Fruit fly (Drosophila melanogaster) whole organism, embryonic: Measurements from ENCODE around the gene fzo.
A peak's percentile ranks its signal among the peaks of the same experiment; 100 is the strongest.

ENCODE experiments used
- Atf6 ChIP-seq: fragments of 200-800 bp; sonication (Bioruptor generic); IDR thresholded peaks from 2 replicates; pipeline ENCODE4 v1.3.6; 2022; ENCODE audit warnings: missing biosample characterization, missing genetic modification characterization
- C15 ChIP-seq: fragments of 200-800 bp; sonication (Bioruptor generic); IDR thresholded peaks from 3 replicates; pipeline ENCODE4 v1.3.6; 2022; ENCODE audit warnings: missing biosample characterization, missing genetic modification characterization
- CG11247 ChIP-seq: fragments of 200-800 bp; sonication (Bioruptor generic); IDR thresholded peaks from 2 replicates; pipeline ENCODE4 v1.3.6; 2022; ENCODE audit warnings: missing biosample characterization, missing genetic modification characterization
- CG12219 ChIP-seq: fragments of 200-800 bp; sonication (Bioruptor generic); optimal IDR thresholded peaks from 3 replicates; lab custom pipeline; 2018; ENCODE audit warnings: missing biosample characterization, mild to moderate bottlenecking, missing genetic modification characterization
- CG15073 ChIP-seq: fragments of 200-800 bp; sonication (Bioruptor generic); optimal IDR thresholded peaks from 2 replicates; lab custom pipeline; 2016; ENCODE audit warnings: missing biosample characterization, missing genetic modification characterization
- CG1792 ChIP-seq: fragments of 200-800 bp; sonication (Bioruptor generic); optimal IDR thresholded peaks from 2 replicates; lab custom pipeline; 2016; ENCODE audit warnings: missing biosample characterization, missing genetic modification characterization
- CG18011 ChIP-seq: fragments of 200-800 bp; sonication (Bioruptor generic); optimal IDR thresholded peaks from 2 replicates; lab custom pipeline; 2017; ENCODE audit warnings: missing biosample characterization, missing genetic modification characterization, mild to moderate bottlenecking, moderate library complexity, missing genotype
- CG18476 ChIP-seq: fragments of 200-800 bp; sonication (Bioruptor generic); optimal IDR thresholded peaks from 2 replicates; lab custom pipeline; 2016; ENCODE audit warnings: missing biosample characterization, mild to moderate bottlenecking, missing genetic modification characterization
- CG2120 ChIP-seq: fragments of 200-800 bp; sonication (Bioruptor generic); optimal IDR thresholded peaks from 3 replicates; lab custom pipeline; 2016; ENCODE audit warnings: missing biosample characterization, missing genetic modification characterization
- CG2129 ChIP-seq: fragments of 200-800 bp; sonication (Bioruptor generic); IDR thresholded peaks from 2 replicates; pipeline ENCODE4 v1.3.6; 2022; ENCODE audit warnings: missing biosample characterization, missing genetic modification characterization; ENCODE audit not compliant: partially characterized antibody
- CG31224 ChIP-seq: fragments of 200-800 bp; sonication (Bioruptor generic); IDR thresholded peaks from 2 replicates; pipeline ENCODE4 v1.3.6; 2022; ENCODE audit warnings: missing biosample characterization, missing genetic modification characterization
- CG31365 ChIP-seq: fragments of 200-800 bp; sonication (Bioruptor generic); optimal IDR thresholded peaks from 2 replicates; lab custom pipeline; 2018; ENCODE audit warnings: missing biosample characterization, mild to moderate bottlenecking, missing genetic modification characterization
- CG3281 ChIP-seq: fragments of 200-800 bp; sonication (Bioruptor generic); optimal IDR thresholded peaks from 3 replicates; lab custom pipeline; 2017; ENCODE audit warnings: missing biosample characterization, mild to moderate bottlenecking, missing genetic modification characterization
- CG4360 ChIP-seq: fragments of 200-800 bp; sonication (Bioruptor generic); IDR thresholded peaks from 2 replicates; pipeline ENCODE4 v1.3.6; 2022; ENCODE audit warnings: missing biosample characterization, missing genetic modification characterization
- CG43689 ChIP-seq: fragments of 200-800 bp; sonication (Bioruptor generic); IDR thresholded peaks from 2 replicates; pipeline ENCODE4 v1.3.6; 2022; ENCODE audit warnings: missing biosample characterization, missing genetic modification characterization
- CG6272 ChIP-seq: fragments of 200-800 bp; sonication (Bioruptor generic); IDR thresholded peaks from 2 replicates; pipeline ENCODE4 v1.3.6; 2022; ENCODE audit warnings: missing biosample characterization, missing genetic modification characterization
- CG6854 ChIP-seq: fragments of 200-800 bp; sonication (Bioruptor generic); optimal IDR thresholded peaks from 3 replicates; lab custom pipeline; 2017; ENCODE audit warnings: missing biosample characterization, mild to moderate bottlenecking, missing genetic modification characterization
- CG7372 ChIP-seq: fragments of 200-800 bp; sonication (Bioruptor generic); IDR thresholded peaks from 2 replicates; pipeline ENCODE4 v1.3.6; 2022; ENCODE audit warnings: missing biosample characterization, missing genetic modification characterization
- CHES-1-like ChIP-seq: fragments of 200-800 bp; sonication (Bioruptor generic); optimal IDR thresholded peaks from 2 replicates; lab custom pipeline; 2016; ENCODE audit warnings: missing biosample characterization, missing genetic modification characterization
- CTCF ChIP-seq: fragments of 200-800 bp; sonication (Bioruptor generic); optimal IDR thresholded peaks from 2 replicates; lab custom pipeline; 2017; ENCODE audit warnings: missing biosample characterization, mild to moderate bottlenecking, missing genetic modification characterization, moderate library complexity
- Dip3 ChIP-seq: fragments of 200-800 bp; sonication (Bioruptor generic); optimal IDR thresholded peaks from 3 replicates; lab custom pipeline; 2016; ENCODE audit warnings: missing biosample characterization, missing genetic modification characterization
- Drgx ChIP-seq: fragments of 200-800 bp; sonication (Bioruptor generic); IDR thresholded peaks from 2 replicates; pipeline ENCODE4 v1.3.6; 2022; ENCODE audit warnings: missing biosample characterization, missing genetic modification characterization
- Elba2 ChIP-seq: fragments of 200-800 bp; sonication (Bioruptor generic); optimal IDR thresholded peaks from 3 replicates; lab custom pipeline; 2016; ENCODE audit warnings: missing biosample characterization, missing genetic modification characterization
- Fer2 ChIP-seq: fragments of 200-800 bp; sonication (Bioruptor generic); optimal IDR thresholded peaks from 2 replicates; lab custom pipeline; 2018; ENCODE audit warnings: missing biosample characterization, mild to moderate bottlenecking, missing genetic modification characterization, moderate library complexity
- HLH54F ChIP-seq: fragments of 200-800 bp; sonication (Bioruptor generic); optimal IDR thresholded peaks from 3 replicates; lab custom pipeline; 2016; ENCODE audit warnings: missing biosample characterization, missing genetic modification characterization
- Hey ChIP-seq: fragments of 200-800 bp; sonication (Bioruptor generic); optimal IDR thresholded peaks from 3 replicates; lab custom pipeline; 2018; ENCODE audit warnings: missing biosample characterization, mild to moderate bottlenecking, missing genetic modification characterization
- Hr51 ChIP-seq, 2 experiments: fragments of 200-800 bp; sonication (Bioruptor generic); optimal IDR thresholded peaks; 2 replicates in 1 of 2; 3 replicates in 1 of 2; lab custom pipeline; 2016 to 2018; ENCODE audit warnings: missing biosample characterization in 2 of 2, missing genetic modification characterization in 2 of 2, mild to moderate bottlenecking in 1 of 2, moderate library complexity in 1 of 2
- Scr ChIP-seq: fragments of 200-800 bp; sonication (Bioruptor generic); IDR thresholded peaks from 2 replicates; pipeline ENCODE4 v1.3.6; 2022; ENCODE audit warnings: missing biosample characterization, missing genetic modification characterization; ENCODE audit not compliant: partially characterized antibody
- Six4 ChIP-seq: fragments of 200-800 bp; sonication (Bioruptor generic); optimal IDR thresholded peaks from 2 replicates; lab custom pipeline; 2016; ENCODE audit warnings: missing biosample characterization, missing genetic modification characterization
- Sry-δ ChIP-seq: fragments of 200-800 bp; sonication (Bioruptor generic); optimal IDR thresholded peaks from 2 replicates; lab custom pipeline; 2016; ENCODE audit warnings: missing biosample characterization, missing genetic modification characterization
- Ssrp ChIP-seq: fragments of 200-800 bp; sonication (Bioruptor generic); optimal IDR thresholded peaks from 2 replicates; lab custom pipeline; 2018; ENCODE audit warnings: missing biosample characterization, mild to moderate bottlenecking, missing genetic modification characterization, moderate library complexity
- Taf1 ChIP-seq: fragments of 200-800 bp; sonication (Bioruptor generic); IDR thresholded peaks from 2 replicates; pipeline ENCODE4 v1.3.6; 2022; ENCODE audit warnings: missing biosample characterization, missing genetic modification characterization
- Xrp1 ChIP-seq: fragments of 200-800 bp; sonication (Bioruptor generic); IDR thresholded peaks from 2 replicates; pipeline ENCODE4 v1.3.6; 2022; ENCODE audit warnings: missing biosample characterization, missing genetic modification characterization
- ash1 ChIP-seq: fragments of 200-800 bp; sonication (Bioruptor generic); optimal IDR thresholded peaks from 2 replicates; lab custom pipeline; 2018; ENCODE audit warnings: missing biosample characterization, mild to moderate bottlenecking, missing genetic modification characterization
- br ChIP-seq: fragments of >200 bp; optimal IDR thresholded peaks from 2 replicates; lab custom pipeline; 2017
- dimm ChIP-seq: fragments of 200-800 bp; sonication (Bioruptor generic); IDR thresholded peaks from 2 replicates; pipeline ENCODE4 v1.3.6; 2022; ENCODE audit warnings: missing biosample characterization, missing genetic modification characterization
- dmrt11E ChIP-seq: fragments of 200-800 bp; sonication (Bioruptor generic); optimal IDR thresholded peaks from 3 replicates; lab custom pipeline; 2018; ENCODE audit warnings: missing biosample characterization, mild to moderate bottlenecking, missing genetic modification characterization, moderate library complexity
- hkb ChIP-seq, 2 experiments: fragments of 200-800 bp in 1 of 2; fragments of >200 bp in 1 of 2; sonication (Bioruptor generic) in 1 of 2; IDR thresholded peaks in 1 of 2; optimal IDR thresholded peaks in 1 of 2; 2 replicates each; pipeline versions ENCODE4 v1.3.6 to Lab custom; 2017 to 2022; ENCODE audit warnings: missing biosample characterization in 1 of 2, missing genetic modification characterization in 1 of 2
- knrl ChIP-seq: fragments of 200-800 bp; sonication (Bioruptor generic); IDR thresholded peaks from 3 replicates; pipeline ENCODE4 v1.3.6; 2022; ENCODE audit warnings: missing biosample characterization, missing genetic modification characterization; ENCODE audit not compliant: partially characterized antibody
- luna ChIP-seq: fragments of 200-800 bp; sonication (Bioruptor generic); optimal IDR thresholded peaks from 2 replicates; lab custom pipeline; 2016; ENCODE audit warnings: missing biosample characterization, missing genetic modification characterization
- nom ChIP-seq: fragments of 200-800 bp; sonication (Bioruptor generic); optimal IDR thresholded peaks from 2 replicates; lab custom pipeline; 2017; ENCODE audit warnings: missing biosample characterization, missing genetic modification characterization, mild to moderate bottlenecking, moderate library complexity, missing genetic modification reagents
- phol ChIP-seq: fragments of 200-800 bp; sonication (Bioruptor generic); optimal IDR thresholded peaks from 3 replicates; lab custom pipeline; 2018; ENCODE audit warnings: missing biosample characterization, mild to moderate bottlenecking, missing genetic modification characterization, moderate library complexity
- rib ChIP-seq: fragments of 200-800 bp; sonication (Bioruptor generic); IDR thresholded peaks from 2 replicates; pipeline ENCODE4 v1.3.6; 2022; ENCODE audit warnings: missing biosample characterization, missing genetic modification characterization
- schlank ChIP-seq: fragments of 200-800 bp; sonication (Bioruptor generic); optimal IDR thresholded peaks from 2 replicates; lab custom pipeline; 2018; ENCODE audit warnings: missing biosample characterization, mild to moderate bottlenecking, missing genetic modification characterization
- sd ChIP-seq: fragments of 200-800 bp; sonication (Bioruptor generic); optimal IDR thresholded peaks from 3 replicates; lab custom pipeline; 2018; ENCODE audit warnings: missing biosample characterization, mild to moderate bottlenecking, missing genetic modification characterization, moderate library complexity
- slbo ChIP-seq: fragments of 200-800 bp; sonication (Bioruptor generic); IDR thresholded peaks from 2 replicates; pipeline ENCODE4 v1.3.6; 2022; ENCODE audit warnings: missing biosample characterization, missing genetic modification characterization
- sob ChIP-seq: fragments of 200-800 bp; sonication (Bioruptor generic); IDR thresholded peaks from 2 replicates; pipeline ENCODE4 v1.3.6; 2022; ENCODE audit warnings: missing biosample characterization, missing genetic modification characterization
- sqz ChIP-seq: fragments of 200-800 bp; sonication (Bioruptor generic); optimal IDR thresholded peaks from 3 replicates; lab custom pipeline; 2018; ENCODE audit warnings: missing biosample characterization, mild to moderate bottlenecking, missing genetic modification characterization
- ssp ChIP-seq: fragments of 200-800 bp; sonication (Bioruptor generic); IDR thresholded peaks from 2 replicates; pipeline ENCODE4 v1.3.6; 2022; ENCODE audit warnings: missing biosample characterization, missing genetic modification characterization
- tin ChIP-seq: fragments of 200-800 bp; sonication (Bioruptor generic); optimal IDR thresholded peaks from 3 replicates; lab custom pipeline; 2016; ENCODE audit warnings: missing biosample characterization, missing genetic modification characterization
- usp ChIP-seq: fragments of >200 bp; optimal IDR thresholded peaks from 2 replicates; lab custom pipeline; 2017; ENCODE audit warnings: missing biosample characterization, missing genetic modification characterization

Gene fzo

DNA sequence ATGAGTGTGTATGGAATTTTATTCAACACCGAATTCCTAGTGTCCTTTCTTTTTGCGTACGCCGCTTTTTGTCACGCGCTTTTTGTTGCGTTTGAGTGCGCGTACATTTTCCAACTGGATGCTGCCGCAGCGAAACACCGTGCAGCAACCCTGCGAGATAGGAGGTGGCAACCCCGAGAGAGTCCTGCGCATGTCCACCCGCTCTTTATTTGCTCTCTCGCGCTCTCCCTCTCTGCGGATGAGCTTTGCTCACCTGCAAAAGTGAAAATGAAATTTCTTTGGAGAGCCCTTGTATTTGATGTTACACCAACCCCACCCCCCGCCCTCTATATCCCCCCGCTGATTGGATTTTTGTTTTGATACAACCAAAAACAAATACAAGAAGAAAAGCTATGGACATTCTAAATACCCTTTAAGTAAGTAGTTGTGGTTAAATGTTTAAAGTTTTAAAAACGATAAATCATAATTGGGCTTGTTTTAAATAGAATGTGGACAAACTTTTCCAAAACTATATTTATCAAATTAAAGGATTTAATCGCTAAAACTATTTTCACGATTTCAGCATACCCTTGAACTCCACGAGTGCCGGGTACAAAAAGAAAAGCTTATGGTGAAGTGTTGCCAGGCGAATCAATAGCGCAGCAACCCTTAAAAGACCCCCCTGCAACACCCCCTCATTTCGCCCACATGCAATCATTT lies 36.2 kb upstream of the fzo start (continued):
- peak; percentile 76 for TF ChIP-seq CG3281 (GFP tag; lab: Kevin White, UChicago)
- no peak for TF ChIP-seq Hey (tag; lab: Kevin White, UChicago)
- TF ChIP-seq sd (tag; lab: Kevin White, UChicago), result peak; percentile 24
- no peak for TF ChIP-seq ash1 (GFP tag; lab: Kevin White, UChicago)
- peak; percentile 76 for TF ChIP-seq phol (tag; lab: Kevin White, UChicago)
- TF ChIP-seq CG2120 (GFP tag; lab: Kevin White, UChicago), result peak; percentile 79
- TF ChIP-seq CG7372 (GFP tag; lab: Robert Waterston, UW), result peak; percentile 45; the same call in 1 of the 2 replicates
- peak; percentile 2 for TF ChIP-seq CG18476 (GFP tag; lab: Kevin White, UChicago)
- no peak for TF ChIP-seq dmrt11E (tag; lab: Kevin White, UChicago)
- TF ChIP-seq sqz (GFP tag; lab: Kevin White, UChicago), result peak; percentile 14
- TF ChIP-seq br (lab: Kevin White, UChicago), result no peak
- TF ChIP-seq usp (GFP tag; lab: Kevin White, UChicago), result no peak
- peak; percentile 42 for TF ChIP-seq Dip3 (GFP tag; lab: Kevin White, UChicago)
- no peak for TF ChIP-seq CG1792 (GFP tag; lab: Kevin White, UChicago)
- peak; percentile 78 for TF ChIP-seq Atf6
- TF ChIP-seq Six4 (GFP tag; lab: Kevin White, UChicago), result peak; percentile 28
- no peak for TF ChIP-seq Scr (GFP tag; lab: Robert Waterston, UW)
- no peak for TF ChIP-seq knrl (GFP tag; lab: Robert Waterston, UW)
- peak; percentile 20; the same call in 1 of the 2 replicates for TF ChIP-seq CG43689 (GFP tag; lab: Robert Waterston, UW)
- TF ChIP-seq CHES-1-like (GFP tag; lab: Kevin White, UChicago), result peak; percentile 30
- TF ChIP-seq rib (GFP tag; lab: Robert Waterston, UW), result no peak
- peak; percentile 64 for TF ChIP-seq CG6272
- TF ChIP-seq Drgx (GFP tag; lab: Robert Waterston, UW), result no peak
- TF ChIP-seq C15 (GFP tag; lab: Robert Waterston, UW), result no peak
- no peak for TF ChIP-seq CG2129 (GFP tag; lab: Robert Waterston, UW)
- TF ChIP-seq Ssrp (tag; lab: Kevin White, UChicago), result peak; percentile 24
- peak; percentile 49 for TF ChIP-seq ssp (GFP tag; lab: Robert Waterston, UW)
- TF ChIP-seq CG11247, result peak; percentile 72
- peak; percentile 77 for TF ChIP-seq slbo (GFP tag; lab: Robert Waterston, UW)
- TF ChIP-seq Xrp1, result peak; percentile 81
- peak; percentile 55 for TF ChIP-seq tin (GFP tag; lab: Kevin White, UChicago)
- TF ChIP-seq Hr51 (GFP tag; optimal IDR thresholded peaks at IDR 0.05; lab: Kevin White, UChicago), result peak; percentile 27 to 67
- TF ChIP-seq schlank, result peak; percentile 43
- TF ChIP-seq Fer2 (tag; lab: Kevin White, UChicago), result peak; percentile 30
- TF ChIP-seq Elba2 (GFP tag; lab: Kevin White, UChicago), result no peak
- no peak for TF ChIP-seq dimm
- TF ChIP-seq CTCF (GFP tag; lab: Kevin White, UChicago), result no peak
- TF ChIP-seq Taf1, result peak; percentile 37; the same call in 1 of the 2 replicates
- peak; percentile 19 for TF ChIP-seq CG12219 (GFP tag; lab: Kevin White, UChicago)
- TF ChIP-seq Sry-δ (GFP tag; lab: Kevin White, UChicago), result peak; percentile 11
- peak; percentile 21; the same call in 1 of the 2 replicates for TF ChIP-seq CG31224 (GFP tag; lab: Robert Waterston, UW)
- no peak for TF ChIP-seq CG18011 (GFP tag; lab: Kevin White, UChicago)
- TF ChIP-seq nom (GFP tag; lab: Kevin White, UChicago), result no peak
- peak; percentile 51 for TF ChIP-seq CG6854 (GFP tag; lab: Kevin White, UChicago)
- no peak for TF ChIP-seq hkb (optimal IDR thresholded peaks at IDR 0.05; lab: Kevin White, UChicago)
- peak; percentile 75 for TF ChIP-seq hkb (GFP tag; IDR thresholded peaks at IDR 0.05; lab: Robert Waterston, UW)
- no peak for TF ChIP-seq CG31365
- TF ChIP-seq sob (GFP tag; lab: Robert Waterston, UW), result peak; percentile 66
- peak; percentile 27 for TF ChIP-seq HLH54F (GFP tag; lab: Kevin White, UChicago)
- TF ChIP-seq CG15073 (GFP tag; lab: Kevin White, UChicago), result no peak
- no peak for TF ChIP-seq luna (GFP tag; lab: Kevin White, UChicago)
- TF ChIP-seq CG4360 (GFP tag; lab: Robert Waterston, UW), result peak; percentile 55
